Worm (Caenorhabditis elegans) whole organism, L4 larva: ENCODE results near the gene ptp-3.

Source experiments
- F37D6.2 ChIP-seq: sonication (generic microtip); optimal IDR thresholded peaks from 2 replicates; lab custom pipeline; 2016; ENCODE audit warnings: mild to moderate bottlenecking, missing genetic modification characterization, missing compliant biosample characterization
- R02D3.7 ChIP-seq: fragments of 150-350 bp; sonication (generic microtip); optimal IDR thresholded peaks from 3 replicates; lab custom pipeline; 2014; ENCODE audit warnings: missing biosample characterization, missing genetic modification characterization
- ama-1 ChIP-seq: fragments of 150-350 bp; optimal IDR thresholded peaks from 2 replicates; lab custom pipeline; 2014; ENCODE audit warnings: inconsistent platforms, mixed read lengths
- gei-8 ChIP-seq: fragments of 200-800 bp; sonication (Bioruptor generic); optimal IDR thresholded peaks from 2 replicates; lab custom pipeline; 2018; ENCODE audit warnings: mild to moderate bottlenecking, missing genetic modification characterization, missing compliant biosample characterization
- hlh-30 ChIP-seq: sonication (generic microtip); optimal IDR thresholded peaks from 2 replicates; lab custom pipeline; 2017; ENCODE audit warnings: antibody characterized with exemption, mild to moderate bottlenecking, missing genetic modification characterization, missing compliant biosample characterization; ENCODE audit not compliant: insufficient read depth
- jun-1 ChIP-seq: fragments of 150-350 bp; optimal IDR thresholded peaks from 2 replicates; lab custom pipeline; 2014; ENCODE audit warnings: missing biosample characterization, missing genetic modification reagents, missing genetic modification characterization
- lir-3 ChIP-seq: sonication (generic microtip); optimal IDR thresholded peaks from 2 replicates; lab custom pipeline; 2016; ENCODE audit warnings: mild to moderate bottlenecking, missing genetic modification characterization, missing compliant biosample characterization
- mes-2 ChIP-seq: sonication (generic microtip); optimal IDR thresholded peaks from 2 replicates; lab custom pipeline; 2016; ENCODE audit warnings: missing genotype, mild to moderate bottlenecking, missing genetic modification characterization, missing compliant biosample characterization; ENCODE audit not compliant: poor library complexity, severe bottlenecking
- mxl-3 ChIP-seq: fragments of 200-800 bp; sonication (Bioruptor generic); optimal IDR thresholded peaks from 2 replicates; lab custom pipeline; 2018; ENCODE audit warnings: mild to moderate bottlenecking, missing genetic modification characterization, missing compliant biosample characterization
- nhr-28 ChIP-seq: fragments of 150-350 bp; optimal IDR thresholded peaks from 2 replicates; lab custom pipeline; 2014; ENCODE audit warnings: missing biosample characterization, missing genetic modification characterization
- nhr-42 ChIP-seq: fragments of 200-800 bp; sonication (Bioruptor generic); IDR thresholded peaks from 2 replicates; pipeline ENCODE4 v1.3.6; 2022; ENCODE audit warnings: missing genetic modification characterization, missing compliant biosample characterization
- snpc-1.2 ChIP-seq: fragments of 200-800 bp; sonication (Bioruptor generic); IDR thresholded peaks from 2 replicates; pipeline ENCODE4 v1.3.6; 2022; ENCODE audit warnings: missing genetic modification reagents, missing genetic modification characterization, missing compliant biosample characterization
- spr-3 ChIP-seq: fragments of 200-800 bp; sonication (Bioruptor generic); optimal IDR thresholded peaks from 2 replicates; lab custom pipeline; 2018; ENCODE audit warnings: mild to moderate bottlenecking, missing genetic modification characterization, missing compliant biosample characterization
- unc-130 ChIP-seq: sonication (generic microtip); optimal IDR thresholded peaks from 2 replicates; lab custom pipeline; 2016; ENCODE audit warnings: missing genetic modification reagents, missing genetic modification characterization, missing compliant biosample characterization
- unc-62 ChIP-seq, 3 experiments: fragments of 150-350 bp in 1 of 3; sonication (generic microtip); optimal IDR thresholded peaks in 2 of 3; peaks in 1 of 3; 1 replicate in 1 of 3; 2 replicates in 2 of 3; lab custom pipeline; 2014 to 2017; ENCODE audit warnings: missing biosample characterization in 3 of 3, missing genetic modification characterization in 3 of 3, missing genetic modification reagents in 3 of 3, missing genotype in 1 of 3
- zfp-2 ChIP-seq: sonication (generic microtip); optimal IDR thresholded peaks from 2 replicates; lab custom pipeline; 2016; ENCODE audit warnings: mild to moderate bottlenecking, missing genetic modification characterization, missing compliant biosample characterization
- ztf-11 ChIP-seq: fragments of 150-350 bp; optimal IDR thresholded peaks from 2 replicates; lab custom pipeline; 2014; ENCODE audit warnings: missing biosample characterization, missing genetic modification characterization

The ptp-3 gene

DNA sequence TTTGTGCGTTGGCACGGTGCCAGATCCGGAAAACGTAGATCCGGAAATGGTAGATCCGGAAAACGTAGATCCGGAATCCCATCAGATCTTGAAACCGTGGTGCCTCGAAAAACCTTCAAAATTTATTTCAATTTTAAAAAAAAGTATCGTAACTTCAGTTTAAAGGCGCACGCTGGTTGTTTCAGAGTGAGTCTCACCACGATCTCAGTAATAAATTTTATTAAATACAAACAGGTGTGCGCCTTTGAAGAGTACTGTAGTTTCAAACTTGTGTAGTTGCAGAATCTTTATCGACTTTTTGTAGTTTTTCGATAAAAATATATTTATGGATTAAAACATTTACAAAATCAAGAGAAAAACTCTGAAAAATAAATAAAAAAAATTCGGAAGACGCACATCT is 75.3 kb downstream of the ptp-3 start (continued):
- TF ChIP-seq spr-3 (GFP tag; lab: Kevin White, UChicago) (no peak), jun-1 (no peak), ama-1 (lab: Kevin White, UChicago) (no peak), nhr-42 (GFP tag; lab: Robert Waterston, UW) (no peak), unc-130 (GFP tag; lab: Kevin White, UChicago) (peak; percentile 20), snpc-1.2 (GFP tag; lab: Robert Waterston, UW) (no peak), mes-2 (tag; lab: Kevin White, UChicago) (peak; percentile 8), gei-8 (GFP tag; lab: Kevin White, UChicago) (no peak), ztf-11 (tag; lab: Kevin White, UChicago) (no peak), zfp-2 (tag; lab: Kevin White, UChicago) (no peak), F37D6.2 (tag; lab: Kevin White, UChicago) (no peak), lir-3 (tag; lab: Kevin White, UChicago) (no peak)

DNA sequence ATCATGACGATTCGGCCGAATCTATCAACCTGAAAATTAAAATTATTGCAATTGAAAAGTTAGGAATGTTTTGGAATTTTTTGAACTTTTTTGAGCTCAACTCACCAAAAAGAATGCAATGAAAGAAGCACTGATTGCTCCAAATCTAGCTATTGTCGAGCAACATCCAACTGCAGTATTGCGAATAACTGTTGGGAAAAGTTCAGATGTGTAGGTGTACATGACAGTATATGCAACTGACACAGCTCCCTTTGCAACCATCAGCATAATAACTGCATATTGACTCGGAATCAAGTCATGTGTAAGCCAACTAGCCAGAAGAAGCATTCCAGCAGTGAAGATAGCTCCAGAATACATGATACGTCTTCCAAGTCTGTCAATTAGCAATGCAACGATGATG is 77.2 kb downstream of the ptp-3 start:
- TF ChIP-seq jun-1 (no peak), unc-62 (GFP tag; optimal IDR thresholded peaks at IDR 0.05 in 1 of 2; lab: Kevin White, UChicago) (peak in 1 of 2 experiments; percentile 98), unc-62 (tag; optimal IDR thresholded peaks at IDR 0.05; lab: Kevin White, UChicago) (no peak)

DNA sequence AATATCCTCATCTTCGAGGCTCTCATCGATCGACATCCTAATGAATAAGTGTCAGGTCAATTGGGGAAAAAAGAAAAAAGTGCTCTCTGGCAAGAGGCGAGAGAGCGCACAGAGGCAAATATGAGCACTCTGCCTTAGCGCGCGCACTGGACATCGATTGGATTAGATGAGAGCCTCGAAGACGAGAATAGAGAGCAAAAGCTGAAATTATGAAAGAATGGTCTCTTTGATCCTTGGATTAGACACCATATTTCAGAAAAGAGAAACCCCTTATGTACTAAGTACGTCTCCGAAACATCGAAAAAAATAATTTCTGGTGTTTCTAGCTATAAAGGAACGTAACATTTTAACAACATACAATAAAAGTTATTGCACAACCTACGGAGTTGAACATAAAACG is 79.9 kb downstream of the ptp-3 start, which contains the start of gene F45E10.2:
Gene F45E10.2, minus strand, starts transcription at position 101 of the 400 bp plus-strand sequence.
- no peak for TF ChIP-seq R02D3.7

DNA sequence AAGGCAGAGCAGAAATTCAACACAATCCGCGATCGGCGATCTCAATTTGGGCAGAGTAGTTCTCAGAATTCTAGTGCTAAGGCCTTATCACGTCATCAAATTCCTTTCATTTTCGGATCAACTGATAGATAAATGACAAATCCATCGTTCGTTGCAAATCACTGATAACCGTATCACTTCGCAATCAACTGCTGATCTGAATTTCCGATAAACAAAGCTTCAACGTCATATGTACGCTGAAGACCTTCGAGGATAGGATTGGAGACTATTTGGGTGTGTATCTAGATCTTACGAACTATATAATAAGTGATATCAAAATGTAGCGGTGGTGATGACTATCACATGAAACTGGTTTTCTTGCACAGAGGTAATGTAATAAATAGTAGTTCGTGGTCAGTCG is 81.9 kb downstream of the ptp-3 start:
- TF ChIP-seq nhr-28 (peak; percentile 61), hlh-30 (tag; lab: Kevin White, UChicago) (peak; percentile 39), mxl-3 (no peak)
